Fruit fly (Drosophila melanogaster) whole organism, embryonic: ENCODE data around the gene EndoGI.

Source experiments
- Adf1 ChIP-seq: fragments of 200-800 bp; sonication (Bioruptor generic); IDR thresholded peaks from 2 replicates; pipeline ENCODE4 v1.3.6; 2022; ENCODE audit warnings: missing biosample characterization, missing genetic modification characterization
- CG1024 ChIP-seq: fragments of 200-800 bp; sonication (Bioruptor generic); IDR thresholded peaks from 2 replicates; pipeline ENCODE4 v1.3.6; 2022; ENCODE audit warnings: missing biosample characterization, missing genetic modification characterization
- CG10267 ChIP-seq: fragments of 200-800 bp; sonication (Bioruptor generic); optimal IDR thresholded peaks from 2 replicates; lab custom pipeline; 2018; ENCODE audit warnings: missing biosample characterization, mild to moderate bottlenecking, missing genetic modification characterization, moderate library complexity
- CG11560 ChIP-seq: fragments of 200-800 bp; sonication (Bioruptor generic); IDR thresholded peaks from 3 replicates; pipeline ENCODE4 v1.3.6; 2022; ENCODE audit warnings: missing biosample characterization, missing genetic modification characterization
- CG12236 ChIP-seq: fragments of 200-800 bp; sonication (Bioruptor generic); optimal IDR thresholded peaks from 2 replicates; lab custom pipeline; 2016; ENCODE audit warnings: missing biosample characterization, missing genetic modification characterization
- CG13624 ChIP-seq: fragments of 200-800 bp; sonication (Bioruptor generic); optimal IDR thresholded peaks from 2 replicates; lab custom pipeline; 2016; ENCODE audit warnings: missing biosample characterization, missing genetic modification characterization
- CG13775 ChIP-seq: fragments of 200-800 bp; sonication (Bioruptor generic); optimal IDR thresholded peaks from 3 replicates; lab custom pipeline; 2017; ENCODE audit warnings: missing biosample characterization, mild to moderate bottlenecking, missing genetic modification characterization
- CG14441 ChIP-seq: fragments of 200-800 bp; sonication (Bioruptor generic); IDR thresholded peaks from 2 replicates; pipeline ENCODE4 v1.3.6; 2022; ENCODE audit warnings: missing biosample characterization, missing genetic modification characterization
- CG2199 ChIP-seq: fragments of 200-800 bp; sonication (Bioruptor generic); IDR thresholded peaks from 3 replicates; pipeline ENCODE4 v1.3.6; 2022; ENCODE audit warnings: missing biosample characterization, missing genetic modification characterization
- CG31441 ChIP-seq: fragments of 200-800 bp; sonication (Bioruptor generic); IDR thresholded peaks from 2 replicates; pipeline ENCODE4 v1.3.6; 2022; ENCODE audit warnings: missing biosample characterization, missing genetic modification characterization
- CG33557 ChIP-seq: fragments of 200-800 bp; sonication (Bioruptor generic); optimal IDR thresholded peaks from 2 replicates; lab custom pipeline; 2019; ENCODE audit warnings: missing biosample characterization, mild to moderate bottlenecking, missing genetic modification characterization, moderate library complexity
- CG4282 ChIP-seq: fragments of 200-800 bp; sonication (Bioruptor generic); optimal IDR thresholded peaks from 2 replicates; lab custom pipeline; 2016; ENCODE audit warnings: missing biosample characterization, missing genetic modification characterization
- CG5245 ChIP-seq: fragments of 200-800 bp; sonication (Bioruptor generic); optimal IDR thresholded peaks from 3 replicates; lab custom pipeline; 2016; ENCODE audit warnings: missing biosample characterization, missing genetic modification characterization
- CG6254 ChIP-seq: fragments of 200-800 bp; sonication (Bioruptor generic); optimal IDR thresholded peaks from 3 replicates; lab custom pipeline; 2017; ENCODE audit warnings: mild to moderate bottlenecking, missing biosample characterization, missing genetic modification reagents, missing genetic modification characterization
- CG7357 ChIP-seq: fragments of 200-800 bp; sonication (Bioruptor generic); IDR thresholded peaks from 3 replicates; pipeline ENCODE4 v1.3.6; 2022; ENCODE audit warnings: missing biosample characterization, missing genetic modification characterization
- CG7372 ChIP-seq: fragments of 200-800 bp; sonication (Bioruptor generic); IDR thresholded peaks from 2 replicates; pipeline ENCODE4 v1.3.6; 2022; ENCODE audit warnings: missing biosample characterization, missing genetic modification characterization
- Chrac-16 ChIP-seq: fragments of 200-800 bp; sonication (Bioruptor generic); optimal IDR thresholded peaks from 3 replicates; lab custom pipeline; 2016; ENCODE audit warnings: missing biosample characterization, missing genetic modification characterization
- Dll ChIP-seq: fragments of 200-800 bp; sonication (Bioruptor generic); IDR thresholded peaks from 4 replicates; pipeline ENCODE4 v1.3.6; 2022; ENCODE audit warnings: missing biosample characterization, missing genetic modification characterization; ENCODE audit not compliant: partially characterized antibody
- Ets65A ChIP-seq: fragments of 200-800 bp; sonication (Bioruptor generic); peaks from one replicate; lab custom pipeline; 2016; ENCODE audit warnings: missing biosample characterization, missing genetic modification characterization
- Fer1 ChIP-seq: fragments of 200-800 bp; sonication (Bioruptor generic); optimal IDR thresholded peaks from 2 replicates; lab custom pipeline; 2017; ENCODE audit warnings: missing biosample characterization, mild to moderate bottlenecking, missing genetic modification characterization
- Fer2 ChIP-seq: fragments of 200-800 bp; sonication (Bioruptor generic); optimal IDR thresholded peaks from 2 replicates; lab custom pipeline; 2018; ENCODE audit warnings: missing biosample characterization, mild to moderate bottlenecking, missing genetic modification characterization, moderate library complexity
- Fer3 ChIP-seq: fragments of 200-800 bp; sonication (Bioruptor generic); optimal IDR thresholded peaks from 2 replicates; lab custom pipeline; 2018; ENCODE audit warnings: missing biosample characterization, mild to moderate bottlenecking, missing genetic modification characterization, moderate library complexity
- H15 ChIP-seq: fragments of 200-800 bp; sonication (Bioruptor generic); IDR thresholded peaks from 3 replicates; pipeline ENCODE4 v1.3.6; 2022; ENCODE audit warnings: missing biosample characterization, missing genetic modification characterization
- HmgD ChIP-seq: fragments of 200-800 bp; sonication (Bioruptor generic); optimal IDR thresholded peaks from 3 replicates; lab custom pipeline; 2016; ENCODE audit warnings: missing biosample characterization, missing genetic modification characterization
- NC2α ChIP-seq: fragments of 200-800 bp; sonication (Bioruptor generic); optimal IDR thresholded peaks from 2 replicates; lab custom pipeline; 2016; ENCODE audit warnings: missing biosample characterization, missing genetic modification characterization
- Nf-YB ChIP-seq: fragments of 200-800 bp; sonication (Bioruptor generic); optimal IDR thresholded peaks from 3 replicates; lab custom pipeline; 2019; ENCODE audit warnings: missing biosample characterization, mild to moderate bottlenecking, missing genetic modification characterization, moderate library complexity
- Nf-YC ChIP-seq: fragments of 200-800 bp; optimal IDR thresholded peaks from 3 replicates; lab custom pipeline; 2019; ENCODE audit warnings: missing biosample characterization, mild to moderate bottlenecking, missing genetic modification characterization, moderate library complexity
- Sin3A ChIP-seq: fragments of >200 bp; optimal IDR thresholded peaks from 2 replicates; lab custom pipeline; 2018
- Stat92E ChIP-seq, 3 experiments: fragments of >200 bp in 2 of 3; fragments of 200-800 bp in 1 of 3; sonication (Bioruptor generic) in 1 of 3; optimal IDR thresholded peaks; 2 replicates each; lab custom pipeline; 2017 to 2019; ENCODE audit warnings: missing biosample characterization in 3 of 3, missing genetic modification characterization in 3 of 3, mild to moderate bottlenecking in 1 of 3, moderate library complexity in 1 of 3
- ap ChIP-seq: fragments of 200-800 bp; sonication (Bioruptor generic); IDR thresholded peaks from 2 replicates; pipeline ENCODE4 v1.3.6; 2022; ENCODE audit warnings: missing biosample characterization, missing genetic modification characterization
- ara ChIP-seq: fragments of 200-800 bp; sonication (Bioruptor generic); IDR thresholded peaks from 2 replicates; pipeline ENCODE4 v1.3.6; 2022; ENCODE audit warnings: missing biosample characterization, missing genetic modification characterization
- crc ChIP-seq: fragments of 200-800 bp; sonication (Bioruptor generic); optimal IDR thresholded peaks from 2 replicates; lab custom pipeline; 2016; ENCODE audit warnings: missing biosample characterization, missing genetic modification characterization
- cwo ChIP-seq: fragments of 200-800 bp; sonication (Bioruptor generic); optimal IDR thresholded peaks from 3 replicates; lab custom pipeline; 2017; ENCODE audit warnings: missing biosample characterization, missing genetic modification characterization, mild to moderate bottlenecking, moderate library complexity, missing genetic modification reagents
- en ChIP-seq: fragments of 200-800 bp; sonication (Bioruptor generic); optimal IDR thresholded peaks from 2 replicates; lab custom pipeline; 2016; ENCODE audit warnings: missing biosample characterization, missing genetic modification characterization
- eyg ChIP-seq: fragments of 200-800 bp; sonication (Bioruptor generic); optimal IDR thresholded peaks from 3 replicates; lab custom pipeline; 2016; ENCODE audit warnings: missing biosample characterization, missing genetic modification characterization
- fd102C ChIP-seq: fragments of 200-800 bp; sonication (Bioruptor generic); optimal IDR thresholded peaks from 2 replicates; lab custom pipeline; 2018; ENCODE audit warnings: missing biosample characterization, mild to moderate bottlenecking, missing genetic modification characterization, moderate library complexity
- fd3F ChIP-seq: fragments of 200-800 bp; sonication (Bioruptor generic); optimal IDR thresholded peaks from 2 replicates; lab custom pipeline; 2018; ENCODE audit warnings: missing biosample characterization, mild to moderate bottlenecking, missing genetic modification characterization, moderate library complexity
- fru ChIP-seq: fragments of >200 bp; optimal IDR thresholded peaks from 2 replicates; lab custom pipeline; 2017
- gt ChIP-seq: fragments of 200-800 bp; sonication (Bioruptor generic); IDR thresholded peaks from 2 replicates; pipeline ENCODE4 v1.3.6; 2022; ENCODE audit warnings: missing biosample characterization, missing genetic modification characterization
- klu ChIP-seq: fragments of 200-800 bp; sonication (Bioruptor generic); IDR thresholded peaks from 2 replicates; pipeline ENCODE4 v1.3.6; 2022; ENCODE audit warnings: missing biosample characterization, missing genetic modification characterization
- mld ChIP-seq: fragments of 200-800 bp; sonication (Bioruptor generic); IDR thresholded peaks from 3 replicates; pipeline ENCODE4 v1.3.6; 2022; ENCODE audit warnings: missing biosample characterization, missing genetic modification characterization; ENCODE audit not compliant: partially characterized antibody
- nmo ChIP-seq: fragments of 200-800 bp; sonication (Bioruptor generic); optimal IDR thresholded peaks from 2 replicates; lab custom pipeline; 2018; ENCODE audit warnings: missing biosample characterization, mild to moderate bottlenecking, missing genetic modification characterization, moderate library complexity
- pnt ChIP-seq: fragments of 200-800 bp; sonication (Bioruptor generic); optimal IDR thresholded peaks from 3 replicates; lab custom pipeline; 2016; ENCODE audit warnings: missing biosample characterization, missing genetic modification characterization
- prd ChIP-seq, 3 experiments: fragments of >200 bp in 2 of 3; fragments of 200-800 bp in 1 of 3; sonication (Bioruptor generic) in 1 of 3; optimal IDR thresholded peaks in 2 of 3; IDR thresholded peaks in 1 of 3; 2 replicates in 2 of 3; 3 replicates in 1 of 3; pipeline versions ENCODE4 v1.3.6 to Lab custom; 2017 to 2022; ENCODE audit warnings: missing biosample characterization in 1 of 3, missing genetic modification characterization in 1 of 3
- repo ChIP-seq: fragments of 200-800 bp; sonication (Bioruptor generic); optimal IDR thresholded peaks from 2 replicates; lab custom pipeline; 2016; ENCODE audit warnings: missing biosample characterization, missing genetic modification characterization
- rib ChIP-seq: fragments of 200-800 bp; sonication (Bioruptor generic); IDR thresholded peaks from 2 replicates; pipeline ENCODE4 v1.3.6; 2022; ENCODE audit warnings: missing biosample characterization, missing genetic modification characterization
- slou ChIP-seq: fragments of 200-800 bp; sonication (Bioruptor generic); optimal IDR thresholded peaks from 3 replicates; lab custom pipeline; 2016; ENCODE audit warnings: missing biosample characterization, missing genetic modification characterization
- sr ChIP-seq: fragments of 200-800 bp; sonication (Bioruptor generic); IDR thresholded peaks from 3 replicates; pipeline ENCODE4 v1.3.6; 2022; ENCODE audit warnings: missing biosample characterization, missing genetic modification characterization
- tx ChIP-seq: fragments of 200-800 bp; sonication (Bioruptor generic); optimal IDR thresholded peaks from 2 replicates; lab custom pipeline; 2016; ENCODE audit warnings: missing biosample characterization, missing genetic modification characterization
- wor ChIP-seq: fragments of 200-800 bp; sonication (Bioruptor generic); IDR thresholded peaks from 2 replicates; pipeline ENCODE4 v1.3.6; 2022; ENCODE audit warnings: missing biosample characterization, missing genetic modification characterization
- zen ChIP-seq: fragments of 200-800 bp; sonication (Bioruptor generic); optimal IDR thresholded peaks from 3 replicates; lab custom pipeline; 2018; ENCODE audit warnings: missing biosample characterization, mild to moderate bottlenecking, missing genetic modification characterization, moderate library complexity

Gene EndoGI

DNA sequence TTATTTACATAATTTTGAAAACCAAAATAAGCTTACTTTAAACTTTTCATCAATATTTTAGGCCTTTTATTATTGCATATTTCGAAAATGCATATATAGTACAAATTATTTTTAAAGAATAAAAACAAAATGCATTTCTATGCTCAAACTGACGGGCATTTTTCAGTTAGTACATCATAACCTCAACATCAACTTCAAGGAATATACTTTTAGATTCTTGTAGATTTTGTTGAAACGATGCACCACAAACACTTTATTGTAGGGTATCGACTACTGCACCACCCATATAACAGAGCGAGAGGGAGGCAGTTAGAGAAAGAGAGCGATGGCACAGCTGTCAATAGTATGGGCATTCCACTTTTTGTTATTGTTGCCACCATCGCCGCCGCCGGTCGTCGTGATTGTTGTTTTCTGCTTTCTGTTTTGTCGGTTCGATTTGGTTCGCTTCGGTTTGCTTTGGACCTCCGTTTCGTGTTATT is 22.3 kb downstream of the EndoGI start (continued):
- TF ChIP-seq CG2199 (peak; percentile 90), CG7372 (GFP tag; lab: Robert Waterston, UW) (peak; percentile 62), Nf-YC (peak; percentile 81), fd3F (GFP tag; lab: Kevin White, UChicago) (peak; percentile 85), ara (GFP tag; lab: Robert Waterston, UW) (no peak; the same call in 1 of the 2 replicates), HmgD (no peak), Nf-YB (GFP tag; lab: Kevin White, UChicago) (peak; percentile 80), CG13624 (GFP tag; lab: Kevin White, UChicago) (peak; percentile 67), klu (GFP tag; lab: Robert Waterston, UW) (no peak; the same call in 1 of the 2 replicates), repo (GFP tag; lab: Kevin White, UChicago) (peak; percentile 79), CG31441 (GFP tag; lab: Robert Waterston, UW) (peak; percentile 97), Stat92E (GFP tag; optimal IDR thresholded peaks at IDR 0.05; lab: Kevin White, UChicago) (no peak), Fer2 (tag; lab: Kevin White, UChicago) (peak; percentile 47), CG14441 (peak; percentile 72), en (GFP tag; lab: Kevin White, UChicago) (peak; percentile 75), CG33557 (peak; percentile 76), ap (GFP tag; lab: Robert Waterston, UW) (peak; percentile 71), CG7357 (GFP tag; lab: Robert Waterston, UW) (peak; percentile 70; the same call in 2 of the 3 replicates), CG10267 (tag; lab: Kevin White, UChicago) (peak; percentile 89), gt (GFP tag; lab: Robert Waterston, UW) (0 out of 2 replicates have a peak, but pooled peaks have one; percentile 46), Ets65A (GFP tag; lab: Kevin White, UChicago) (peak; percentile 94), eyg (GFP tag; lab: Kevin White, UChicago) (peak; percentile 68), Fer1 (peak; percentile 85), mld (GFP tag; lab: Robert Waterston, UW) (no peak), cwo (GFP tag; lab: Kevin White, UChicago) (peak; percentile 71), nmo (peak; percentile 97), Fer3 (tag; lab: Kevin White, UChicago) (peak; percentile 72), CG11560 (tag; lab: Robert Waterston, UW) (peak; percentile 27; the same call in 1 of the 3 replicates), CG5245 (GFP tag; lab: Kevin White, UChicago) (peak; percentile 76), CG13775 (GFP tag; lab: Kevin White, UChicago) (peak; percentile 85), CG6254 (GFP tag; lab: Kevin White, UChicago) (peak; percentile 87), fd102C (GFP tag; lab: Kevin White, UChicago) (no peak), rib (peak; percentile 45; the same call in 1 of the 2 replicates), H15 (peak; percentile 74; the same call in 2 of the 3 replicates), Chrac-16 (GFP tag; lab: Kevin White, UChicago) (peak; percentile 85), Sin3A (no peak), prd (optimal IDR thresholded peaks at IDR 0.05; lab: Kevin White, UChicago) (no peak), prd (GFP tag; IDR thresholded peaks at IDR 0.05; lab: Robert Waterston, UW) (peak; percentile 80), wor (GFP tag; lab: Robert Waterston, UW) (peak; percentile 86), crc (GFP tag; lab: Kevin White, UChicago) (peak; percentile 11), CG4282 (peak; percentile 30), zen (tag; lab: Kevin White, UChicago) (peak; percentile 59), Dll (GFP tag; lab: Robert Waterston, UW) (no peak), tx (GFP tag; lab: Kevin White, UChicago) (peak; percentile 71), CG12236 (peak; percentile 81), CG1024 (GFP tag; lab: Robert Waterston, UW) (peak; percentile 56; the same call in 1 of the 2 replicates), fru (lab: Kevin White, UChicago) (no peak), sr (GFP tag; lab: Robert Waterston, UW) (0 out of 3 replicates have a peak, but pooled peaks have one; percentile 6), pnt (GFP tag; lab: Kevin White, UChicago) (peak; percentile 90), slou (GFP tag; lab: Kevin White, UChicago) (peak; percentile 80), Adf1 (no peak), NC2α (GFP tag; lab: Kevin White, UChicago) (peak; percentile 72)
